Fruit fly (Drosophila melanogaster) whole organism, embryonic: ENCODE data around the gene CG5815.

Source experiments
- Aef1 ChIP-seq: fragments of 200-800 bp; sonication (Bioruptor generic); IDR thresholded peaks from 3 replicates; pipeline ENCODE4 v1.3.6; 2022; ENCODE audit warnings: missing biosample characterization, missing genetic modification characterization
- Atf-2 ChIP-seq: fragments of 200-800 bp; sonication (Bioruptor generic); optimal IDR thresholded peaks from 2 replicates; lab custom pipeline; 2016; ENCODE audit warnings: missing biosample characterization, missing genetic modification characterization
- Awh ChIP-seq: fragments of 200-800 bp; sonication (Bioruptor generic); IDR thresholded peaks from 2 replicates; pipeline ENCODE4, ENCODE4 v1.3.6; 2022; ENCODE audit warnings: missing biosample characterization, missing genetic modification characterization
- Bdp1 ChIP-seq: fragments of 200-800 bp; sonication (Bioruptor generic); optimal IDR thresholded peaks from 3 replicates; lab custom pipeline; 2016; ENCODE audit warnings: missing biosample characterization, missing genetic modification characterization
- CG10147 ChIP-seq: fragments of 200-800 bp; sonication (Bioruptor generic); optimal IDR thresholded peaks from 2 replicates; lab custom pipeline; 2019; ENCODE audit warnings: missing biosample characterization, mild to moderate bottlenecking, missing genetic modification characterization, moderate library complexity
- CG10543 ChIP-seq: fragments of 200-800 bp; sonication (Bioruptor generic); optimal IDR thresholded peaks from 3 replicates; lab custom pipeline; 2017; ENCODE audit warnings: missing biosample characterization, mild to moderate bottlenecking, missing genetic modification characterization, moderate library complexity
- CG17359 ChIP-seq: fragments of 200-800 bp; sonication (Bioruptor generic); optimal IDR thresholded peaks from 3 replicates; lab custom pipeline; 2018; ENCODE audit warnings: missing biosample characterization, mild to moderate bottlenecking, missing genetic modification characterization, moderate library complexity
- CG18619 ChIP-seq: fragments of 200-800 bp; sonication (Bioruptor generic); optimal IDR thresholded peaks from 3 replicates; lab custom pipeline; 2017; ENCODE audit warnings: missing biosample characterization, mild to moderate bottlenecking, missing genetic modification characterization
- CG30403 ChIP-seq: fragments of 200-800 bp; sonication (Bioruptor generic); optimal IDR thresholded peaks from 3 replicates; lab custom pipeline; 2016; ENCODE audit warnings: missing biosample characterization, missing genetic modification characterization
- CG3407 ChIP-seq: fragments of 200-800 bp; sonication (Bioruptor generic); optimal IDR thresholded peaks from 2 replicates; lab custom pipeline; 2018; ENCODE audit warnings: missing biosample characterization, mild to moderate bottlenecking, missing genetic modification characterization
- CG34376 ChIP-seq: fragments of 200-800 bp; sonication (Bioruptor generic); optimal IDR thresholded peaks from 2 replicates; lab custom pipeline; 2018; ENCODE audit warnings: missing biosample characterization, mild to moderate bottlenecking, missing genetic modification characterization
- CG34422 ChIP-seq: fragments of 200-800 bp; sonication (Bioruptor generic); IDR thresholded peaks from 3 replicates; pipeline ENCODE4 v1.3.6; 2022; ENCODE audit warnings: missing biosample characterization, missing genetic modification characterization
- CG4360 ChIP-seq: fragments of 200-800 bp; sonication (Bioruptor generic); IDR thresholded peaks from 2 replicates; pipeline ENCODE4 v1.3.6; 2022; ENCODE audit warnings: missing biosample characterization, missing genetic modification characterization
- CG4854 ChIP-seq: fragments of 200-800 bp; sonication (Bioruptor generic); optimal IDR thresholded peaks from 2 replicates; lab custom pipeline; 2016; ENCODE audit warnings: missing biosample characterization, missing genetic modification characterization, inconsistent platforms
- CG5245 ChIP-seq: fragments of 200-800 bp; sonication (Bioruptor generic); optimal IDR thresholded peaks from 3 replicates; lab custom pipeline; 2016; ENCODE audit warnings: missing biosample characterization, missing genetic modification characterization
- CG6272 ChIP-seq: fragments of 200-800 bp; sonication (Bioruptor generic); IDR thresholded peaks from 2 replicates; pipeline ENCODE4 v1.3.6; 2022; ENCODE audit warnings: missing biosample characterization, missing genetic modification characterization
- CG7556 ChIP-seq: fragments of 200-800 bp; sonication (Bioruptor generic); optimal IDR thresholded peaks from 2 replicates; lab custom pipeline; 2017; ENCODE audit warnings: missing biosample characterization, mild to moderate bottlenecking, missing genetic modification characterization
- CG8388 ChIP-seq: fragments of 200-800 bp; sonication (Bioruptor generic); optimal IDR thresholded peaks from 2 replicates; lab custom pipeline; 2019; ENCODE audit warnings: missing biosample characterization, mild to moderate bottlenecking, missing genetic modification characterization, moderate library complexity
- CG8944 ChIP-seq: fragments of 200-800 bp; sonication (Bioruptor generic); optimal IDR thresholded peaks from 3 replicates; lab custom pipeline; 2016; ENCODE audit warnings: missing biosample characterization, missing genetic modification characterization
- CG9215 ChIP-seq: fragments of 200-800 bp; sonication (Bioruptor generic); IDR thresholded peaks from 2 replicates; pipeline ENCODE4 v1.3.6; 2022; ENCODE audit warnings: missing biosample characterization, missing genetic modification characterization
- CHES-1-like ChIP-seq: fragments of 200-800 bp; sonication (Bioruptor generic); optimal IDR thresholded peaks from 2 replicates; lab custom pipeline; 2016; ENCODE audit warnings: missing biosample characterization, missing genetic modification characterization
- Dek ChIP-seq: fragments of 200-800 bp; sonication (Bioruptor generic); optimal IDR thresholded peaks from 3 replicates; lab custom pipeline; 2019; ENCODE audit warnings: missing biosample characterization, mild to moderate bottlenecking, missing genetic modification characterization, moderate library complexity
- Doc3 ChIP-seq: fragments of 200-800 bp; sonication (Bioruptor generic); IDR thresholded peaks from 3 replicates; pipeline ENCODE4 v1.3.6; 2022; ENCODE audit warnings: missing biosample characterization, missing genetic modification characterization; ENCODE audit not compliant: partially characterized antibody
- Fer2 ChIP-seq: fragments of 200-800 bp; sonication (Bioruptor generic); optimal IDR thresholded peaks from 2 replicates; lab custom pipeline; 2018; ENCODE audit warnings: missing biosample characterization, mild to moderate bottlenecking, missing genetic modification characterization, moderate library complexity
- Neu2 ChIP-seq: fragments of 200-800 bp; sonication (Bioruptor generic); optimal IDR thresholded peaks from 3 replicates; lab custom pipeline; 2016; ENCODE audit warnings: missing biosample characterization, missing genetic modification characterization, borderline replicate concordance
- Sox100B ChIP-seq: fragments of 200-800 bp; sonication (Bioruptor generic); optimal IDR thresholded peaks from 3 replicates; lab custom pipeline; 2018; ENCODE audit warnings: missing biosample characterization, mild to moderate bottlenecking, missing genetic modification characterization
- Trl ChIP-seq, 3 experiments: fragments of >200 bp in 2 of 3; fragments of 200-800 bp in 1 of 3; sonication (Bioruptor generic) in 1 of 3; optimal IDR thresholded peaks; 2 replicates in 1 of 3; 3 replicates in 2 of 3; lab custom pipeline; 2016 to 2017; ENCODE audit warnings: missing biosample characterization in 1 of 3, missing genetic modification characterization in 1 of 3
- Vsx1 ChIP-seq: fragments of 200-800 bp; sonication (Bioruptor generic); optimal IDR thresholded peaks from 2 replicates; lab custom pipeline; 2017; ENCODE audit warnings: missing biosample characterization, mild to moderate bottlenecking, missing genetic modification characterization, missing genetic modification reagents
- al ChIP-seq: fragments of 200-800 bp; sonication (Bioruptor generic); IDR thresholded peaks from 2 replicates; pipeline ENCODE4 v1.3.6; 2022; ENCODE audit warnings: missing biosample characterization, missing genetic modification characterization
- caup ChIP-seq: fragments of 200-800 bp; sonication (Bioruptor generic); optimal IDR thresholded peaks from 3 replicates; lab custom pipeline; 2017; ENCODE audit warnings: missing biosample characterization, mild to moderate bottlenecking, missing genetic modification characterization, moderate library complexity; ENCODE audit not compliant: severe bottlenecking
- chinmo ChIP-seq: fragments of 200-800 bp; sonication (Bioruptor generic); IDR thresholded peaks from 4 replicates; pipeline ENCODE4 v1.3.6; 2022; ENCODE audit warnings: missing biosample characterization, missing genetic modification characterization; ENCODE audit not compliant: partially characterized antibody
- crc ChIP-seq: fragments of 200-800 bp; sonication (Bioruptor generic); optimal IDR thresholded peaks from 2 replicates; lab custom pipeline; 2016; ENCODE audit warnings: missing biosample characterization, missing genetic modification characterization
- ftz-f1 ChIP-seq: fragments of 200-800 bp; sonication (Bioruptor generic); optimal IDR thresholded peaks from 2 replicates; lab custom pipeline; 2016; ENCODE audit warnings: missing biosample characterization, missing genetic modification characterization
- grau ChIP-seq: fragments of 200-800 bp; optimal IDR thresholded peaks from 3 replicates; lab custom pipeline; 2019; ENCODE audit warnings: missing biosample characterization, mild to moderate bottlenecking, missing genetic modification characterization, moderate library complexity
- grn ChIP-seq: fragments of 200-800 bp; sonication (Bioruptor generic); optimal IDR thresholded peaks from 3 replicates; lab custom pipeline; 2017; ENCODE audit warnings: missing biosample characterization, missing genetic modification characterization
- gro ChIP-seq: fragments of 200-800 bp; sonication (Bioruptor generic); optimal IDR thresholded peaks from 2 replicates; lab custom pipeline; 2016; ENCODE audit warnings: missing biosample characterization, missing genetic modification characterization
- inv ChIP-seq: fragments of 200-800 bp; sonication (Bioruptor generic); IDR thresholded peaks from 2 replicates; pipeline ENCODE4 v1.3.6; 2022; ENCODE audit warnings: missing biosample characterization, missing genetic modification characterization; ENCODE audit not compliant: partially characterized antibody
- jigr1 ChIP-seq: fragments of 200-800 bp; sonication (Bioruptor generic); IDR thresholded peaks from 3 replicates; pipeline ENCODE4 v1.3.6; 2022; ENCODE audit warnings: missing biosample characterization, missing genetic modification characterization
- nom ChIP-seq: fragments of 200-800 bp; sonication (Bioruptor generic); optimal IDR thresholded peaks from 2 replicates; lab custom pipeline; 2017; ENCODE audit warnings: missing biosample characterization, missing genetic modification characterization, mild to moderate bottlenecking, moderate library complexity, missing genetic modification reagents
- oc ChIP-seq: fragments of 200-800 bp; sonication (Bioruptor generic); optimal IDR thresholded peaks from 2 replicates; lab custom pipeline; 2018; ENCODE audit warnings: missing biosample characterization, mild to moderate bottlenecking, missing genetic modification characterization, moderate library complexity
- pho ChIP-seq: fragments of 200-800 bp; sonication (Bioruptor generic); optimal IDR thresholded peaks from 2 replicates; lab custom pipeline; 2016; ENCODE audit warnings: missing biosample characterization, missing genetic modification characterization
- pum ChIP-seq: fragments of 200-800 bp; sonication (Bioruptor generic); optimal IDR thresholded peaks from 2 replicates; lab custom pipeline; 2016; ENCODE audit warnings: missing biosample characterization, missing genetic modification characterization
- slbo ChIP-seq: fragments of 200-800 bp; sonication (Bioruptor generic); IDR thresholded peaks from 2 replicates; pipeline ENCODE4 v1.3.6; 2022; ENCODE audit warnings: missing biosample characterization, missing genetic modification characterization
- so ChIP-seq: fragments of 200-800 bp; sonication (Bioruptor generic); IDR thresholded peaks from 3 replicates; pipeline ENCODE4 v1.3.6; 2022; ENCODE audit warnings: missing biosample characterization, missing genetic modification characterization
- sqz ChIP-seq: fragments of 200-800 bp; sonication (Bioruptor generic); optimal IDR thresholded peaks from 3 replicates; lab custom pipeline; 2018; ENCODE audit warnings: missing biosample characterization, mild to moderate bottlenecking, missing genetic modification characterization
- tap ChIP-seq: fragments of 200-800 bp; optimal IDR thresholded peaks from 3 replicates; lab custom pipeline; 2019; ENCODE audit warnings: missing biosample characterization, mild to moderate bottlenecking, missing genetic modification characterization, moderate library complexity
- tna ChIP-seq: fragments of 200-800 bp; sonication (Bioruptor generic); IDR thresholded peaks from 2 replicates; pipeline ENCODE4 v1.3.6; 2022; ENCODE audit warnings: missing biosample characterization, missing genetic modification characterization; ENCODE audit not compliant: partially characterized antibody
- yki ChIP-seq: fragments of >200 bp; optimal IDR thresholded peaks from 3 replicates; lab custom pipeline; 2018

Gene CG5815

DNA sequence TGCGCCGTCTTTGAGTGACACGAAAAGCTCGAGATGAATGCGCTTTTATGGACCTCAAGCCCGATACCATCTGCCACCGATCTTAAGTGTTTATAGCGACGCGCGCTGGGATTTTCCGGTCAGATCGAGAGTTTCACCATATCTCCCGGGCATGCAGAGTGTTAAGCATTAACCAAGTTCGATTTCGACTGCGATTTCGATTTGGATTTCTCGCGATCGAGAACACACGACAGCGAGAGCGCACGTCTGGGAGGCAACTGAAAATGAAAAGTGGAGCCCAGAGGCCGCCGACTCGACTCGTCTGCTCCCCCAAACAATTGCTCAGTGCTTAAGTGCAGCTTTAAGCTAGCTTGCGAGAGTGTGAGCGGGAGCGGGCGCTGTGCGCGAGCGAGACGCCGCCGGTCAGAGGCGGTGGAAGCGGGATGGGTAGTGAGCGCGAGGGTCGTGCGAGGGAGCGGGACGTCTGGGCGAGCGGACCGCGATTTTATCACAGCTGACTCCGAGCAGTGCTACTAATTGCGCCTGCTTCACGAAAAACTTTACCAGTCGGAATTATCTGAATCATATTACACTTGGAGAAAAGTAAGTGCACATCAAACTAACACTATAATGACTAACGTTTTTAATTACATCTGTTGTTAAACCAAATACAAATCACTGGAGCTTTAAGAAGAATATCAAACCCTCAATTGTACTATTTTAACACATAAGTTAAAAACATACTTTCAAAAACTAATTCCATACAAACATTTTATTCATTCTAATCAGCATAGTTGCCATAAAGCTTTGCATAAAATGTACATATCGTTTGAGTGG is 42.3 kb upstream of the CG5815 start, which contains the start of gene spz (continued):
- TF ChIP-seq CG3407 (GFP tag; lab: Kevin White, UChicago) (no peak), so (no peak), Fer2 (tag; lab: Kevin White, UChicago) (no peak), Vsx1 (GFP tag; lab: Kevin White, UChicago) (no peak), CG17359 (tag; lab: Kevin White, UChicago) (peak; percentile 50), crc (GFP tag; lab: Kevin White, UChicago) (no peak), CG6272 (GFP tag; lab: Robert Waterston, UW) (0 out of 2 replicates have a peak, but pooled peaks have one; percentile 9), CG5245 (GFP tag; lab: Kevin White, UChicago) (no peak), Sox100B (GFP tag; lab: Kevin White, UChicago) (peak; percentile 8), CG9215 (GFP tag; lab: Robert Waterston, UW) (no peak), al (GFP tag; lab: Robert Waterston, UW) (0 out of 2 replicates have a peak, but pooled peaks have one; percentile 6), jigr1 (GFP tag; lab: Robert Waterston, UW) (no peak), grau (peak; percentile 18), CG34422 (GFP tag; lab: Robert Waterston, UW) (0 out of 3 replicates have a peak, but pooled peaks have one; percentile 48), Trl (optimal IDR thresholded peaks at IDR 0.05; lab: Kevin White, UChicago) (peak; percentile 45 to 69), Trl (GFP tag; optimal IDR thresholded peaks at IDR 0.05; lab: Kevin White, UChicago) (no peak), CG4854 (GFP tag; lab: Kevin White, UChicago) (no peak), CG34376 (GFP tag; lab: Kevin White, UChicago) (peak; percentile 22), Dek (tag; lab: Kevin White, UChicago) (no peak), tap (no peak), CG30403 (peak; percentile 39), grn (GFP tag; lab: Kevin White, UChicago) (peak; percentile 53), caup (GFP tag; lab: Kevin White, UChicago) (no peak), Aef1 (GFP tag; lab: Robert Waterston, UW) (no peak), chinmo (GFP tag; lab: Robert Waterston, UW) (peak; percentile 95), Neu2 (no peak), CG4360 (GFP tag; lab: Robert Waterston, UW) (no peak), CG7556 (GFP tag; lab: Kevin White, UChicago) (no peak), yki (lab: Kevin White, UChicago) (no peak), pho (GFP tag; lab: Kevin White, UChicago) (peak; percentile 12), slbo (GFP tag; lab: Robert Waterston, UW) (0 out of 2 replicates have a peak, but pooled peaks have one; percentile 4), Doc3 (GFP tag; lab: Robert Waterston, UW) (0 out of 3 replicates have a peak, but pooled peaks have one; percentile 28), pum (GFP tag; lab: Kevin White, UChicago) (no peak), gro (GFP tag; lab: Kevin White, UChicago) (no peak), Atf-2 (no peak), Awh (GFP tag; lab: Robert Waterston, UW) (peak; percentile 72), CHES-1-like (GFP tag; lab: Kevin White, UChicago) (no peak), ftz-f1 (peak; percentile 60), CG18619 (GFP tag; lab: Kevin White, UChicago) (no peak), Bdp1 (GFP tag; lab: Kevin White, UChicago) (no peak), CG8944 (no peak), inv (GFP tag; lab: Robert Waterston, UW) (no peak), CG8388 (GFP tag; lab: Kevin White, UChicago) (peak; percentile 18), sqz (GFP tag; lab: Kevin White, UChicago) (no peak), CG10147 (GFP tag; lab: Kevin White, UChicago) (no peak), oc (tag; lab: Kevin White, UChicago) (peak; percentile 37), tna (GFP tag; lab: Robert Waterston, UW) (no peak), CG10543 (GFP tag; lab: Kevin White, UChicago) (peak; percentile 73), nom (GFP tag; lab: Kevin White, UChicago) (peak; percentile 2)
